Worm (Caenorhabditis elegans) whole organism, mixed stage, embryonic: ENCODE measurements around the gene F48E8.8.

Experiments used
- M03D4.4 ChIP-seq: sonication (generic microtip); optimal IDR thresholded peaks from 2 replicates; lab custom pipeline; 2017; ENCODE audit warnings: mild to moderate bottlenecking, missing genetic modification characterization, missing compliant biosample characterization
- ceh-83 ChIP-seq: fragments of 200-800 bp; sonication (Bioruptor generic); optimal IDR thresholded peaks from 2 replicates; lab custom pipeline; 2018; ENCODE audit warnings: mild to moderate bottlenecking, missing genetic modification characterization, missing compliant biosample characterization
- ces-1 ChIP-seq: fragments of 150-350 bp; optimal IDR thresholded peaks from 2 replicates; lab custom pipeline; 2014; ENCODE audit warnings: missing biosample characterization, missing genetic modification reagents, missing genetic modification characterization
- lsy-2 ChIP-seq: fragments of 150-350 bp; optimal IDR thresholded peaks from 2 replicates; lab custom pipeline; 2014; ENCODE audit warnings: missing biosample characterization, missing genetic modification characterization
- mep-1 ChIP-seq: fragments of 150-350 bp; optimal IDR thresholded peaks from 2 replicates; lab custom pipeline; 2017; ENCODE audit warnings: missing biosample characterization, missing genetic modification reagents, missing genetic modification characterization, inconsistent platforms
- nhr-12 ChIP-seq: fragments of 150-350 bp; optimal IDR thresholded peaks from 2 replicates; lab custom pipeline; 2014; ENCODE audit warnings: missing biosample characterization, missing genetic modification characterization
- unc-62 ChIP-seq: fragments of 150-350 bp; optimal IDR thresholded peaks from 2 replicates; lab custom pipeline; 2014; ENCODE audit warnings: missing biosample characterization, missing genetic modification reagents, missing genetic modification characterization

DNA sequence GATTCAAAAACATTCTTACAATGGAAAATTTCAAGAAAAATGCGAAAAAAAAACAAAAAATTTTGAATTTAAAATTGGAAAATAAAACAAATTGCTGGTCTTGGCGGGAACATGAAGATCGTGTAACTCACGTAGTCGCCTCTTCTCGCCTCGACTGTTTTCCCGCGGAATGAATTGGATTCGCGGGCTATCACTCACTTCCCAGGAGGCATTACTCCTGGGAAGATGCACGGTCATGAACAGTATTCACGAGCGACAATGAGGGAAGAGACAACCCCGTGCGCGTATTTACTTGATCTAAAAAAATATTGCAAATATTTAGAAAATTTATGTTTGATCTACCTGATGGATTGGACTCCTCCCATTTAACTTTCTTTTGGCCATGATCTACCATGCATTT is 43.3 kb downstream of the F48E8.8 start:
- TF ChIP-seq lsy-2 (no peak), ceh-83 (no peak), nhr-12 (no peak), unc-62 (GFP tag; lab: Kevin White, UChicago) (no peak), ces-1 (no peak), M03D4.4 (tag; lab: Kevin White, UChicago) (no peak), mep-1 (tag; lab: Kevin White, UChicago) (no peak)
